Worm (Caenorhabditis elegans) whole organism, mixed stage, embryonic: ENCODE measurements around the gene sucl-2.

Experiments
- bed-3 ChIP-seq: fragments of 200-800 bp; sonication (Bioruptor generic); optimal IDR thresholded peaks from 3 replicates; lab custom pipeline; 2018; ENCODE audit warnings: mild to moderate bottlenecking, missing genetic modification characterization, moderate library complexity, missing compliant biosample characterization
- blmp-1 ChIP-seq: fragments of 150-350 bp; optimal IDR thresholded peaks from 2 replicates; lab custom pipeline; 2014; ENCODE audit warnings: missing biosample characterization, missing genetic modification characterization
- ceh-83 ChIP-seq: fragments of 200-800 bp; sonication (Bioruptor generic); optimal IDR thresholded peaks from 2 replicates; lab custom pipeline; 2018; ENCODE audit warnings: mild to moderate bottlenecking, missing genetic modification characterization, missing compliant biosample characterization
- elt-1 ChIP-seq: sonication (generic microtip); optimal IDR thresholded peaks from 2 replicates; lab custom pipeline; 2017; ENCODE audit warnings: missing genetic modification characterization, mild to moderate bottlenecking, missing compliant biosample characterization, antibody characterized with exemption, moderate library complexity, borderline replicate concordance; ENCODE audit not compliant: insufficient read depth
- lin-13 ChIP-seq: fragments of 150-350 bp; optimal IDR thresholded peaks from 2 replicates; lab custom pipeline; 2014; ENCODE audit warnings: missing biosample characterization, missing genetic modification characterization
- mep-1 ChIP-seq: fragments of 150-350 bp; optimal IDR thresholded peaks from 2 replicates; lab custom pipeline; 2017; ENCODE audit warnings: missing biosample characterization, missing genetic modification reagents, missing genetic modification characterization, inconsistent platforms
- nhr-237 ChIP-seq: fragments of 150-350 bp; optimal IDR thresholded peaks from 2 replicates; lab custom pipeline; 2014; ENCODE audit warnings: missing biosample characterization, missing genetic modification characterization
- sptf-1 ChIP-seq: sonication (generic microtip); optimal IDR thresholded peaks from 2 replicates; lab custom pipeline; 2017; ENCODE audit warnings: mild to moderate bottlenecking, missing genetic modification characterization, moderate library complexity, missing compliant biosample characterization
- tbx-8 ChIP-seq: fragments of 200-800 bp; sonication (Bioruptor generic); optimal IDR thresholded peaks from 2 replicates; lab custom pipeline; 2018; ENCODE audit warnings: mild to moderate bottlenecking, missing genetic modification characterization, moderate library complexity, missing compliant biosample characterization
- ztf-11 ChIP-seq: fragments of 150-350 bp; optimal IDR thresholded peaks from 2 replicates; lab custom pipeline; 2014; ENCODE audit warnings: missing biosample characterization, missing genetic modification characterization

DNA sequence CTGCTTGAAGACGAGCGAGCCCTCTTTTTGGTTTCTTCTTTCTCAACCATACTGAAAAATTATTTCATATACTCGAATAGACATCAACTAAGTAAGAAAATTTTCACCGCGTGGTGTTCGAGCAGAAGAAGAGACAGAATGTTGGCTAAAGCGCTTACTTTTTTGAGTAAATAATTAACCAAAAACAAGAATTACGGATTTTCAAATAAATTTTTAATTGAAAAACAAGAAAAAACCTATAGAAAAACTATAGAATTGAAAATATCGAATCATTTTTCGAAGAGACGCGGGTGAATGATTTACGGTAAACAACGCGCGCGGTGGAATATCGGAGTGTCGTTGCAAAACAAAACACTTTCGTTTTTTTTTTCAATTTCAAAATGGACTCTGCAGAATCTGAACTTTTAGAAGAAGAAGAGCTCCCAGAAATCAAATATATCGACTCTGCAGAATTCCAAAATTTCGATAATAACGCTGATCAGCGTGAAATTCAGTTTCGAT, 47.3 kb downstream of the sucl-2 start, which contains the start of the genes rnp-5 and tag-51:
- no peak for TF ChIP-seq bed-3 (GFP tag; lab: Kevin White, UChicago)
- TF ChIP-seq mep-1 (tag; lab: Kevin White, UChicago), result no peak
- TF ChIP-seq sptf-1, result no peak
- no peak for TF ChIP-seq ztf-11 (tag; lab: Kevin White, UChicago)
- no peak for TF ChIP-seq elt-1 (tag; lab: Kevin White, UChicago)
- no peak for TF ChIP-seq lin-13
- TF ChIP-seq ceh-83, result no peak
- no peak for TF ChIP-seq tbx-8
- TF ChIP-seq blmp-1 (tag; lab: Kevin White, UChicago), result no peak
- no peak for TF ChIP-seq nhr-237 (tag; lab: Kevin White, UChicago)
